Fruit fly (Drosophila melanogaster) whole organism: ENCODE results near the gene mei-9.

Experiments
- CG8478 ChIP-seq: fragments of >200 bp; optimal IDR thresholded peaks from 2 replicates; lab custom pipeline; 2018; ENCODE audit warnings: inconsistent platforms
- usp ChIP-seq: fragments of >200 bp; optimal IDR thresholded peaks from 2 replicates; lab custom pipeline; 2017; ENCODE audit warnings: missing biosample characterization, missing genetic modification characterization, mixed read lengths

dm6 chrX:4325346-4325745, 6.7 kb upstream of the mei-9 start:
- TF ChIP-seq usp (GFP tag; lab: Kevin White, UChicago) (no peak), CG8478 (lab: Kevin White, UChicago) (no peak)
